Fruit fly (Drosophila melanogaster) S2 (cell line): ENCODE data around the gene CG4133.

ENCODE experiments used
- CG8478 ChIP-seq: fragments of >200 bp; optimal IDR thresholded peaks from 2 replicates; lab custom pipeline; 2018
- CTCF ChIP-seq, 2 experiments: fragments of >200 bp; optimal IDR thresholded peaks; 2 replicates each; lab custom pipeline; 2018

dm6 chr2L:414593-415399, 40.5 kb upstream of the CG4133 start, which contains the start of the genes AP-2alpha and ebi:
- TF ChIP-seq CG8478 (lab: Kevin White, UChicago) = no peak
- peak; percentile 89 for TF ChIP-seq CTCF (optimal IDR thresholded peaks at IDR 0.05; lab: Kevin White, UChicago)
